Worm (Caenorhabditis elegans): Measurements from ENCODE around the gene srab-11.

The srab-11 gene

ce11 chrV:3127670-3128069 is 19.2 kb downstream of the srab-11 start, which contains the start of gene Y73C8C.10:
Gene Y73C8C.10, minus strand, starts transcription at chrV:3127770.
- TF ChIP-seq tag-97 (GFP tag; IDR thresholded peaks at IDR 0.05) (no peak), nhr-28 (tag; optimal IDR thresholded peaks at IDR 0.05) (peak; percentile 64), aha-1 (tag) (peak; percentile 32)

- TF ChIP-seq aha-1 (tag), result peak; percentile 28
- no peak for TF ChIP-seq nhr-48 (tag; optimal IDR thresholded peaks at IDR 0.05)
These were observed 21.9 kb downstream of the srab-11 start, which contains the start of gene Y73C8C.12 for ce11 chrV:3124912-3125311. Gene Y73C8C.12, plus strand, starts transcription at chrV:3125212.

- TF ChIP-seq aha-1 (tag), result peak; percentile 93
- TF ChIP-seq aly-2 (tag; optimal IDR thresholded peaks at IDR 0.05), result no peak
These were observed 24.4 kb downstream of the srab-11 start for ce11 chrV:3122403-3122802.

ce11 chrV:3121743-3122142 is 25.1 kb downstream of the srab-11 start, which contains the start of gene srt-56:
Gene srt-56, minus strand, starts transcription at chrV:3121843.
- peak; percentile 49 for TF ChIP-seq aha-1 (tag)
- TF ChIP-seq skn-1 (tag; optimal IDR thresholded peaks at IDR 0.05), result no peak
- TF ChIP-seq mes-2 (tag; optimal IDR thresholded peaks at IDR 0.05; ENCODE audit: poor library complexity, severe bottlenecking), result no peak

ce11 chrV:3119185-3119584 is 27.6 kb downstream of the srab-11 start:
- TF ChIP-seq nhr-28 (tag; optimal IDR thresholded peaks at IDR 0.05), result peak; percentile 87
- TF ChIP-seq dmd-6 (GFP tag; IDR thresholded peaks at IDR 0.05), result peak; percentile 49; the same call in 1 of the 2 replicates
- TF ChIP-seq hmg-1.1 (GFP tag; IDR thresholded peaks at IDR 0.05), result no peak
- peak; percentile 51 for TF ChIP-seq pqm-1 (tag; optimal IDR thresholded peaks at IDR 0.05)
- no peak for TF ChIP-seq zip-11 (GFP tag; IDR thresholded peaks at IDR 0.05)

ce11 chrV:3118167-3118566 is 28.7 kb downstream of the srab-11 start, which contains the start of gene clec-210:
Gene clec-210, plus strand, starts transcription at chrV:3118377.
- TF ChIP-seq mdt-29 (GFP tag; IDR thresholded peaks at IDR 0.05), result no peak
- no peak for TF ChIP-seq unc-62 (GFP tag; optimal IDR thresholded peaks at IDR 0.05 in 1 of 2)
- no peak for TF ChIP-seq unc-62 (tag; optimal IDR thresholded peaks at IDR 0.05)
- no peak for TF ChIP-seq F37D6.2 (tag; optimal IDR thresholded peaks at IDR 0.05)
- no peak for TF ChIP-seq lim-7 (GFP tag; IDR thresholded peaks at IDR 0.05)
- TF ChIP-seq ceh-32 (tag; optimal IDR thresholded peaks at IDR 0.05; ENCODE audit: poor library complexity), result no peak
- no peak for TF ChIP-seq nhr-237 (tag; optimal IDR thresholded peaks at IDR 0.05)
- TF ChIP-seq daf-19 (GFP tag; conservative IDR thresholded peaks at IDR 0.05), result no peak
- no peak for TF ChIP-seq zip-2 (tag; optimal IDR thresholded peaks at IDR 0.05)
- no peak for TF ChIP-seq lin-13 (GFP tag; optimal IDR thresholded peaks at IDR 0.05)
- no peak for TF ChIP-seq F49E8.2 (tag; optimal IDR thresholded peaks at IDR 0.05; ENCODE audit: borderline replicate concordance)
- TF ChIP-seq ZK337.2 (GFP tag; IDR thresholded peaks at IDR 0.05), result no peak
- no peak for TF ChIP-seq spr-3 (GFP tag; optimal IDR thresholded peaks at IDR 0.05)
- TF ChIP-seq daf-8 (GFP tag; IDR thresholded peaks at IDR 0.05), result no peak
- no peak for TF ChIP-seq Y75B8A.6 (GFP tag; IDR thresholded peaks at IDR 0.05)
- TF ChIP-seq Y5F2A.4 (GFP tag; optimal IDR thresholded peaks at IDR 0.05), result no peak
- no peak for TF ChIP-seq rbr-2 (tag; optimal IDR thresholded peaks at IDR 0.05)
- no peak for TF ChIP-seq ztf-7 (tag; optimal IDR thresholded peaks at IDR 0.05)
- no peak for TF ChIP-seq mxl-3 (GFP tag; optimal IDR thresholded peaks at IDR 0.05)
- no peak for TF ChIP-seq unc-130 (GFP tag; optimal IDR thresholded peaks at IDR 0.05)
- TF ChIP-seq dmd-6 (GFP tag; IDR thresholded peaks at IDR 0.05), result peak; percentile 50
- no peak for TF ChIP-seq arid-1 (GFP tag; conservative IDR thresholded peaks at IDR 0.05)
- no peak for TF ChIP-seq nhr-76 (tag; optimal IDR thresholded peaks at IDR 0.05)
- peak; percentile 52 for TF ChIP-seq pqm-1 (tag; optimal IDR thresholded peaks at IDR 0.05)
- TF ChIP-seq D1046.2 (GFP tag; IDR thresholded peaks at IDR 0.05), result no peak
- peak; percentile 92 for TF ChIP-seq nhr-28 (tag; optimal IDR thresholded peaks at IDR 0.05)

Data from whole organism, L4 larva.